Worm (Caenorhabditis elegans) whole organism, L2 larva: ENCODE data around the gene EGAP1.5.

Experiments used
- C34F6.9 ChIP-seq: fragments of 150-350 bp; optimal IDR thresholded peaks from 2 replicates; lab custom pipeline; 2014; ENCODE audit warnings: missing biosample characterization, missing genetic modification characterization
- F13H6.1 ChIP-seq: sonication (generic microtip); optimal IDR thresholded peaks from 2 replicates; lab custom pipeline; 2016; ENCODE audit warnings: missing genetic modification characterization, missing compliant biosample characterization
- R02D3.7 ChIP-seq: fragments of 150-350 bp; optimal IDR thresholded peaks from 2 replicates; lab custom pipeline; 2014; ENCODE audit warnings: missing biosample characterization, missing genetic modification characterization
- Y55F3AM.14 ChIP-seq: fragments of 200-800 bp; sonication (Bioruptor generic); optimal IDR thresholded peaks from 2 replicates; lab custom pipeline; 2018; ENCODE audit warnings: mild to moderate bottlenecking, missing genetic modification characterization, missing compliant biosample characterization
- ZK546.5 ChIP-seq: sonication (generic microtip); optimal IDR thresholded peaks from 2 replicates; lab custom pipeline; 2017; ENCODE audit warnings: missing biosample characterization, missing genetic modification characterization
- alr-1 ChIP-seq: fragments of 150-350 bp; optimal IDR thresholded peaks from 2 replicates; lab custom pipeline; 2014; ENCODE audit warnings: missing biosample characterization, missing genetic modification characterization
- aly-2 ChIP-seq: fragments of 150-350 bp; optimal IDR thresholded peaks from 2 replicates; lab custom pipeline; 2014; ENCODE audit warnings: missing biosample characterization, missing genetic modification characterization
- ama-1 ChIP-seq: fragments of 150-350 bp; optimal IDR thresholded peaks from 2 replicates; lab custom pipeline; 2018; ENCODE audit warnings: inconsistent platforms
- blmp-1 ChIP-seq: sonication (generic microtip); optimal IDR thresholded peaks from 2 replicates; lab custom pipeline; 2017; ENCODE audit warnings: missing genetic modification characterization, mild to moderate bottlenecking, missing compliant biosample characterization, antibody characterized with exemption, moderate library complexity; ENCODE audit not compliant: insufficient read depth
- ceh-16 ChIP-seq: fragments of 150-350 bp; optimal IDR thresholded peaks from 2 replicates; lab custom pipeline; 2014; ENCODE audit warnings: missing biosample characterization, missing genetic modification characterization
- crh-2 ChIP-seq: sonication (generic microtip); optimal IDR thresholded peaks from 2 replicates; lab custom pipeline; 2017; ENCODE audit warnings: missing biosample characterization, missing genetic modification characterization
- dmd-4 ChIP-seq: sonication (generic microtip); optimal IDR thresholded peaks from 2 replicates; lab custom pipeline; 2017; ENCODE audit warnings: missing biosample characterization, missing genetic modification characterization
- elt-1 ChIP-seq: fragments of 150-350 bp; optimal IDR thresholded peaks from 2 replicates; lab custom pipeline; 2014; ENCODE audit warnings: missing biosample characterization, missing genetic modification characterization
- elt-3 ChIP-seq: sonication (generic microtip); optimal IDR thresholded peaks from 2 replicates; lab custom pipeline; 2017; ENCODE audit warnings: missing biosample characterization, missing genetic modification characterization
- fos-1 ChIP-seq: fragments of 150-350 bp; optimal IDR thresholded peaks from 2 replicates; lab custom pipeline; 2014; ENCODE audit warnings: missing biosample characterization, missing genetic modification characterization
- gmeb-1 ChIP-seq: fragments of 150-350 bp; optimal IDR thresholded peaks from 2 replicates; lab custom pipeline; 2014; ENCODE audit warnings: missing biosample characterization, missing genetic modification characterization
- lin-11 ChIP-seq: fragments of 150-350 bp; sonication (generic microtip); optimal IDR thresholded peaks from 2 replicates; lab custom pipeline; 2014; ENCODE audit warnings: missing biosample characterization, missing genetic modification characterization, inconsistent platforms, mixed read lengths
- lin-13 ChIP-seq: fragments of 150-350 bp; optimal IDR thresholded peaks from 2 replicates; lab custom pipeline; 2014; ENCODE audit warnings: missing biosample characterization, missing genetic modification reagents, missing genetic modification characterization
- lin-39 ChIP-seq: fragments of 150-350 bp; optimal IDR thresholded peaks from 2 replicates; lab custom pipeline; 2014; ENCODE audit warnings: missing biosample characterization, missing genetic modification reagents, missing genetic modification characterization
- lsy-2 ChIP-seq, 2 experiments: fragments of 150-350 bp in 1 of 2; sonication (generic microtip) in 1 of 2; optimal IDR thresholded peaks; 2 replicates each; lab custom pipeline; 2014 to 2017; ENCODE audit warnings: missing biosample characterization in 2 of 2, missing genetic modification characterization in 2 of 2
- mab-5 ChIP-seq: fragments of 150-350 bp; optimal IDR thresholded peaks from 2 replicates; lab custom pipeline; 2014; ENCODE audit warnings: missing biosample characterization, missing genetic modification characterization
- mbf-1 ChIP-seq: sonication (generic microtip); optimal IDR thresholded peaks from 2 replicates; lab custom pipeline; 2017; ENCODE audit warnings: missing biosample characterization, missing genetic modification characterization
- mdl-1 ChIP-seq, 2 experiments: fragments of 150-350 bp in 1 of 2; sonication (generic microtip) in 1 of 2; optimal IDR thresholded peaks; 2 replicates each; lab custom pipeline; 2017; ENCODE audit warnings: missing biosample characterization in 2 of 2, missing genetic modification characterization in 2 of 2
- nhr-10 ChIP-seq: sonication (generic microtip); optimal IDR thresholded peaks from 2 replicates; lab custom pipeline; 2017; ENCODE audit warnings: missing biosample characterization, missing genetic modification characterization
- nhr-11 ChIP-seq: fragments of 150-350 bp; optimal IDR thresholded peaks from 2 replicates; lab custom pipeline; 2014; ENCODE audit warnings: missing biosample characterization, missing genetic modification characterization
- nhr-12 ChIP-seq: fragments of 150-350 bp; optimal IDR thresholded peaks from 2 replicates; lab custom pipeline; 2014; ENCODE audit warnings: missing biosample characterization, missing genetic modification characterization
- nhr-129 ChIP-seq: fragments of 150-350 bp; optimal IDR thresholded peaks from 2 replicates; lab custom pipeline; 2014; ENCODE audit warnings: missing biosample characterization, missing genetic modification characterization
- nhr-21 ChIP-seq: fragments of 150-350 bp; optimal IDR thresholded peaks from 2 replicates; lab custom pipeline; 2014; ENCODE audit warnings: missing biosample characterization, missing genetic modification characterization
- nhr-23 ChIP-seq: fragments of 150-350 bp; optimal IDR thresholded peaks from 2 replicates; lab custom pipeline; 2014; ENCODE audit warnings: missing biosample characterization, missing genetic modification reagents, missing genetic modification characterization
- nhr-237 ChIP-seq: fragments of 150-350 bp; optimal IDR thresholded peaks from 2 replicates; lab custom pipeline; 2014; ENCODE audit warnings: missing biosample characterization, missing genetic modification characterization
- nhr-25 ChIP-seq: fragments of 150-350 bp; sonication (generic microtip); optimal IDR thresholded peaks from 3 replicates; lab custom pipeline; 2014; ENCODE audit warnings: missing biosample characterization, missing genetic modification characterization
- nhr-6 ChIP-seq: fragments of 150-350 bp; optimal IDR thresholded peaks from 2 replicates; lab custom pipeline; 2014; ENCODE audit warnings: missing biosample characterization, missing genetic modification characterization
- nhr-77 ChIP-seq: fragments of 150-350 bp; optimal IDR thresholded peaks from 2 replicates; lab custom pipeline; 2014; ENCODE audit warnings: missing biosample characterization, missing genetic modification characterization
- peb-1 ChIP-seq: fragments of 150-350 bp; optimal IDR thresholded peaks from 2 replicates; lab custom pipeline; 2014; ENCODE audit warnings: missing biosample characterization, missing genetic modification characterization
- sem-4 ChIP-seq: fragments of 150-350 bp; optimal IDR thresholded peaks from 2 replicates; lab custom pipeline; 2014; ENCODE audit warnings: missing biosample characterization, missing genetic modification reagents, missing genetic modification characterization
- skn-1 ChIP-seq: sonication (generic microtip); optimal IDR thresholded peaks from 2 replicates; lab custom pipeline; 2017; ENCODE audit warnings: missing biosample characterization, missing genetic modification characterization
- sma-3 ChIP-seq: sonication (generic microtip); optimal IDR thresholded peaks from 2 replicates; lab custom pipeline; 2016; ENCODE audit warnings: missing genetic modification reagents, missing genetic modification characterization, missing compliant biosample characterization
- sma-9 ChIP-seq, 2 experiments: fragments of 150-350 bp in 1 of 2; sonication (generic microtip) in 1 of 2; optimal IDR thresholded peaks; 2 replicates each; lab custom pipeline; 2014 to 2016; ENCODE audit warnings: missing genetic modification characterization in 2 of 2, mild to moderate bottlenecking in 1 of 2, missing biosample characterization in 1 of 2, missing compliant biosample characterization in 1 of 2, missing genetic modification reagents in 1 of 2, moderate library complexity in 1 of 2
- snpc-4 ChIP-seq: fragments of 150-350 bp; optimal IDR thresholded peaks from 2 replicates; lab custom pipeline; 2014; ENCODE audit warnings: missing biosample characterization, missing genetic modification characterization
- unc-55 ChIP-seq: fragments of 150-350 bp; sonication (generic microtip); optimal IDR thresholded peaks from 3 replicates; lab custom pipeline; 2014; ENCODE audit warnings: missing biosample characterization, missing genetic modification reagents, missing genetic modification characterization
- unc-62 ChIP-seq: fragments of 150-350 bp; optimal IDR thresholded peaks from 2 replicates; lab custom pipeline; 2014; ENCODE audit warnings: missing biosample characterization, missing genetic modification reagents, missing genetic modification characterization
- ztf-1 ChIP-seq: fragments of 200-800 bp; sonication (Bioruptor generic); conservative IDR thresholded peaks from 2 replicates; pipeline ENCODE4 v1.3.6; 2022; ENCODE audit warnings: missing genetic modification characterization, missing compliant biosample characterization
- ztf-11 ChIP-seq: sonication (generic microtip); optimal IDR thresholded peaks from 2 replicates; lab custom pipeline; 2017; ENCODE audit warnings: missing biosample characterization, missing genetic modification characterization
- ztf-4 ChIP-seq: fragments of 150-350 bp; optimal IDR thresholded peaks from 2 replicates; lab custom pipeline; 2014; ENCODE audit warnings: missing biosample characterization, missing genetic modification characterization

The EGAP1.5 gene

DNA sequence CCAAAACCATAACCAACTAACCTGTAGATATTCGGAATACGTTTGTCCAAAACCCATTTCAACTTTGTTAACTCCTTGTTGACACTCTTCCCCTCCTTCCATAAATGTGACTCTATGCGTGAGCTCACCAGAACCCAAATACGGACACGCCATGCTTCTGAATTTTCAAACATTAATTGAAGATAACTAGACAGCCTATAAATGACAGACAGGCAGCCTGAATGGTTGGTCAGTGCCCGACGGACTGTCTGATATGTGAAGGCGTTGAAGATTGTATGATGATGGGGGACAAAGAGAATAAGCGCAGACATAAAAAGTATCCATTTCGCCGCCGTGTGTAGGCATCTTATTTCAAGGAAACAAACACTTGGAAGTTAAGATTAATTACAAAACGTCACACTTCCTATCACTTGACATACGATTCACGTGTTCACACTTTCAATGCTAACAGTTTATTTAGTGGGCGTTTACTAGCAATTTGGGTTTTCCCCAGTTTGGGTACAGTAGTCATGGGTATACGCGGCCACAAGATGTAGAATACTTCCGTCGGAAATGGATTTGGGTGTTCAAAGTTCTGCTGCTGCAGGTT lies 11.6 kb upstream of the EGAP1.5 start, which contains the start of the genes tdo-2 and C28H8.2 (continued):
- TF ChIP-seq Y55F3AM.14 (GFP tag; lab: Kevin White, UChicago) (peak; percentile 25), unc-55 (GFP tag; lab: Kevin White, UChicago) (no peak), alr-1 (tag; lab: Kevin White, UChicago) (peak; percentile 16), crh-2 (tag; lab: Kevin White, UChicago) (peak; percentile 56)

DNA sequence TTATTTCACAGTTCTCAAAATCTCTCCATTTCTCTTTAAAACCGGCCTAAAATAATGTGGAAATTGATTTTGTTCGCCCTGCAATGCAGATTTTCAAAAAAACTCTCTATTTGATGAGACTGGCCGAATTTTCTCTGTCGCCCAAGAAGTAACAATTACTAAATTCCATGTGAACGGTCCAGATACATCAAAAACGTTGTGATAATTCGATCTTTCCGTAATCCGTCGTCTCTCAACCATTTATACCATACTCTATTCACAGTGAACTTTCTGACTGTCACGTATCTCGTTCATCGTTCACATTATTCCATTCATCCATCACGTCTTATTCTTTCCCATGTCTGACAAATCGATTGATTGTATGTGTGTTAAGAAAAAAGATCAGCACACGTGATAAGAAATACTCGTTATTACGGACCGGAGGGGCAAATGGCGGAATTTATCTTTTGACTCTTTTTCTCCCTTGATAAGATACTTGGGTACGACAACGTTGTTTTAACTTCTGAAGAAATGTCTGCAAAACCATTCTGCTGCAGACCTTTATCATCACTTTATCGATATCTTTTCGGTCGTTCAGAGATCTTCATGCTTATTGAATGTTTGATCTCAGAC lies 10.3 kb upstream of the EGAP1.5 start:
- TF ChIP-seq alr-1 (tag; lab: Kevin White, UChicago) (no peak), sma-9 (GFP tag; optimal IDR thresholded peaks at IDR 0.05; lab: Kevin White, UChicago) (peak; percentile 84), sma-9 (tag; optimal IDR thresholded peaks at IDR 0.05; lab: Kevin White, UChicago) (no peak), lsy-2 (tag; optimal IDR thresholded peaks at IDR 0.05; lab: Kevin White, UChicago) (peak in 1 of 2 experiments; percentile 33), unc-62 (GFP tag; lab: Kevin White, UChicago) (no peak), gmeb-1 (tag; lab: Kevin White, UChicago) (peak; percentile 41), blmp-1 (tag; lab: Kevin White, UChicago) (peak; percentile 66), dmd-4 (tag; lab: Kevin White, UChicago) (no peak), nhr-10 (tag; lab: Kevin White, UChicago) (no peak), sma-3 (GFP tag; lab: Kevin White, UChicago) (peak; percentile 72), elt-1 (tag; lab: Kevin White, UChicago) (no peak), nhr-21 (tag; lab: Kevin White, UChicago) (peak; percentile 92), unc-55 (GFP tag; lab: Kevin White, UChicago) (no peak), ceh-16 (tag; lab: Kevin White, UChicago) (no peak), nhr-11 (tag; lab: Kevin White, UChicago) (no peak), mdl-1 (tag; optimal IDR thresholded peaks at IDR 0.05; lab: Kevin White, UChicago) (peak in 1 of 2 experiments; percentile 45), R02D3.7 (tag; lab: Kevin White, UChicago) (no peak), peb-1 (no peak), elt-3 (tag; lab: Kevin White, UChicago) (no peak), nhr-129 (tag; lab: Kevin White, UChicago) (peak; percentile 21), C34F6.9 (tag; lab: Kevin White, UChicago) (no peak), ama-1 (lab: Kevin White, UChicago) (no peak), sem-4 (no peak), nhr-6 (no peak), nhr-12 (tag; lab: Kevin White, UChicago) (no peak), nhr-77 (tag; lab: Kevin White, UChicago) (no peak), aly-2 (tag; lab: Kevin White, UChicago) (no peak), crh-2 (tag; lab: Kevin White, UChicago) (peak; percentile 38), lin-13 (no peak), nhr-23 (tag; lab: Kevin White, UChicago) (no peak), ztf-4 (tag; lab: Kevin White, UChicago) (no peak), ztf-11 (no peak), F13H6.1 (tag; lab: Kevin White, UChicago) (no peak), snpc-4 (tag; lab: Kevin White, UChicago) (no peak), skn-1 (no peak), nhr-25 (peak; percentile 71), mbf-1 (tag; lab: Kevin White, UChicago) (no peak), fos-1 (tag; lab: Kevin White, UChicago) (peak; percentile 25), ztf-1 (GFP tag; lab: Robert Waterston, UW) (no peak), Y55F3AM.14 (GFP tag; lab: Kevin White, UChicago) (no peak), lin-39 (tag; lab: Kevin White, UChicago) (no peak), ZK546.5 (tag; lab: Kevin White, UChicago) (no peak), lin-11 (tag; lab: Kevin White, UChicago) (no peak), nhr-237 (tag; lab: Kevin White, UChicago) (no peak), mab-5 (tag; lab: Kevin White, UChicago) (no peak)
